Worm (Caenorhabditis elegans): Measurements from ENCODE around the gene M02B7.2.

DNA sequence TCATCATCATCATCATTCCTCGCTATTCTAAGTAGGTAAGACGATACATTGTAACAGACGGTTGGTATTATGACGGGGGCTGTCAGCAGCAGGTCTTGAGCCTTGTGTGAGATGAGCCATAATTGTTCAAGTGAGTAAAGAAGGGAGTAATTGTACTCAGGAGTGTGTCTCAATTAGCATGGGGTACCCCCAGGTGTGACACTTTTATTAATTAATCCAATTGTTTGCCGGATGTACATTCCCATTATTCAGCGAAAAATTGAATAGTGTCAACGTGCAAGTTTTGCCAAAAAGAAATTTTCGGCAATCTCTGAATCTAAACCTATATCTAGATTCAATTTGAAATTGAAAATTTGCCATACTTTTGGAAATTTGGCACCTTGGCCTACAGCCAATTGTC, 45.6 kb downstream of the M02B7.2 start:
- TF ChIP-seq cnd-1 (tag; optimal IDR thresholded peaks at IDR 0.05) (no peak), ztf-11 (tag; optimal IDR thresholded peaks at IDR 0.05) (no peak), pha-4 (tag; optimal IDR thresholded peaks at IDR 0.05) (no peak), bed-3 (GFP tag; optimal IDR thresholded peaks at IDR 0.05) (no peak), ces-1 (GFP tag; optimal IDR thresholded peaks at IDR 0.05) (peak; percentile 79), sem-2 (GFP tag; optimal IDR thresholded peaks at IDR 0.05) (no peak), elt-3 (tag; optimal IDR thresholded peaks at IDR 0.05) (no peak), nhr-28 (tag; optimal IDR thresholded peaks at IDR 0.05) (no peak), snpc-4 (tag; optimal IDR thresholded peaks at IDR 0.05) (no peak), nhr-237 (tag; optimal IDR thresholded peaks at IDR 0.05) (no peak), lin-13 (tag; optimal IDR thresholded peaks at IDR 0.05) (no peak)
